Fruit fly (Drosophila melanogaster) whole organism, adult: ENCODE data around the gene Prestin.

Source experiments
- CG11617 ChIP-seq: fragments of 200-800 bp; sonication (Bioruptor generic); optimal IDR thresholded peaks from 2 replicates; lab custom pipeline; 2017; ENCODE audit warnings: mild to moderate bottlenecking, missing biosample characterization, missing genetic modification reagents, missing genetic modification characterization
- CG12768 ChIP-seq: fragments of 200-800 bp; sonication (Bioruptor generic); optimal IDR thresholded peaks from 2 replicates; lab custom pipeline; 2017; ENCODE audit warnings: missing biosample characterization, missing genetic modification characterization, mild to moderate bottlenecking, moderate library complexity, missing genetic modification reagents
- CG14711 ChIP-seq: fragments of 200-800 bp; sonication (Bioruptor generic); optimal IDR thresholded peaks from 2 replicates; lab custom pipeline; 2018; ENCODE audit warnings: missing biosample characterization, mild to moderate bottlenecking, missing genetic modification characterization, moderate library complexity
- CG1620 ChIP-seq: fragments of 200-800 bp; sonication (Bioruptor generic); optimal IDR thresholded peaks from 2 replicates; lab custom pipeline; 2016; ENCODE audit warnings: missing biosample characterization, missing genetic modification characterization
- CG33017 ChIP-seq: fragments of 200-800 bp; sonication (Bioruptor generic); optimal IDR thresholded peaks from 2 replicates; lab custom pipeline; 2018; ENCODE audit warnings: missing biosample characterization, mild to moderate bottlenecking, missing genetic modification characterization, moderate library complexity
- CG5204 ChIP-seq: fragments of 200-800 bp; sonication (Bioruptor generic); optimal IDR thresholded peaks from 2 replicates; lab custom pipeline; 2016; ENCODE audit warnings: missing biosample characterization, missing genetic modification characterization
- CG7045 ChIP-seq: fragments of 200-800 bp; sonication (Bioruptor generic); optimal IDR thresholded peaks from 2 replicates; lab custom pipeline; 2017; ENCODE audit warnings: missing biosample characterization, mild to moderate bottlenecking, missing genetic modification characterization
- CG7101 ChIP-seq: fragments of 200-800 bp; sonication (Bioruptor generic); optimal IDR thresholded peaks from 2 replicates; lab custom pipeline; 2018; ENCODE audit warnings: missing biosample characterization, mild to moderate bottlenecking, missing genetic modification characterization, moderate library complexity
- Clk ChIP-seq: fragments of 200-800 bp; sonication (Bioruptor generic); optimal IDR thresholded peaks from 2 replicates; lab custom pipeline; 2017; ENCODE audit warnings: missing biosample characterization, missing genetic modification characterization
- Crg-1 ChIP-seq: fragments of 200-800 bp; sonication (Bioruptor generic); optimal IDR thresholded peaks from 2 replicates; lab custom pipeline; 2016; ENCODE audit warnings: missing biosample characterization, missing genetic modification characterization
- Hr96 ChIP-seq: fragments of 200-800 bp; sonication (Bioruptor generic); optimal IDR thresholded peaks from 2 replicates; lab custom pipeline; 2016; ENCODE audit warnings: missing biosample characterization, missing genetic modification characterization
- Mnt ChIP-seq: fragments of 200-800 bp; sonication (Bioruptor generic); optimal IDR thresholded peaks from 2 replicates; lab custom pipeline; 2016; ENCODE audit warnings: missing biosample characterization, mild to moderate bottlenecking, missing genetic modification characterization
- bab1 ChIP-seq: fragments of 200-800 bp; sonication (Bioruptor generic); optimal IDR thresholded peaks from 3 replicates; lab custom pipeline; 2019; ENCODE audit warnings: missing biosample characterization, mild to moderate bottlenecking, missing genetic modification characterization, moderate library complexity
- cic ChIP-seq: fragments of 200-800 bp; sonication (Bioruptor generic); optimal IDR thresholded peaks from 2 replicates; lab custom pipeline; 2017; ENCODE audit warnings: missing biosample characterization, mild to moderate bottlenecking, missing genetic modification characterization, moderate library complexity
- cnc ChIP-seq, 2 experiments: fragments of >200 bp; optimal IDR thresholded peaks; 2 replicates each; lab custom pipeline; 2017
- kay ChIP-seq: fragments of 200-800 bp; sonication (Bioruptor generic); peaks from one replicate; lab custom pipeline; 2016; ENCODE audit warnings: missing biosample characterization, missing genetic modification characterization, borderline replicate concordance
- ovo ChIP-seq: fragments of 200-800 bp; sonication (Bioruptor generic); optimal IDR thresholded peaks from 2 replicates; lab custom pipeline; 2016; ENCODE audit warnings: missing biosample characterization, missing genetic modification characterization
- pad ChIP-seq: fragments of 200-800 bp; sonication (Bioruptor generic); optimal IDR thresholded peaks from 3 replicates; lab custom pipeline; 2017; ENCODE audit warnings: missing biosample characterization, missing genetic modification characterization, mild to moderate bottlenecking, moderate library complexity, missing genetic modification reagents
- tj ChIP-seq: fragments of 200-800 bp; sonication (Bioruptor generic); optimal IDR thresholded peaks from 3 replicates; lab custom pipeline; 2017; ENCODE audit warnings: missing biosample characterization, mild to moderate bottlenecking, missing genetic modification characterization, moderate library complexity
- toe ChIP-seq: fragments of 200-800 bp; sonication (Bioruptor generic); optimal IDR thresholded peaks from 2 replicates; lab custom pipeline; 2016; ENCODE audit warnings: missing biosample characterization, missing genetic modification characterization

The Prestin gene

DNA sequence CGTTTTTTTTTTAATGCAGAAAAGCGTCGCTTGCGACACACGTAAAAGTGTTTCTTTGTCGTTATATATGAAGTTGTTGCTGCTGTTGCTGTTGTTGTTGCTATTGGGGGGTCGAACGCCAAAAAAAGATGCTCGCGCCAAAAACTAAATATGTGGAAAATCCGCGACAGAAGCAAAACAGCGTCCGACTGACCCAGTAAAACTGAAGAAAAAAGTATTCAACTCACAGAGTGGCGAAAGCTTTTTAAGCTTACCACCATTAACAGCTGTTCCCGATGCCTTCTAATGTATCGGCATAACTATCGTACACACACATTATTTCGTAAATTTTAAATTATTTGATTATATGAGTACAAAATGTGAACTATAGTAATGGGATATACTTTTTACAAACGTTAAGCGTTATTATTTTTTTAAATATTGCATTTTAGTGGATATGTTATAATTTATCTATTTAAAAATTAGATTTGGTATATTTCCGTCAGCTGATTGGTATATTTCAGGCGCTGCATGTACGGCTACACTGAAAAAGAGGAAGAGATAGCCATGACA, at the start of gene Prestin, which contains the start of gene Wdr92:
Gene Prestin (minus strand): TSS at position 204 of the 552 bp plus-strand sequence.
Gene Wdr92 (plus strand): TSS at position 535 of the 552 bp plus-strand sequence.
- TF ChIP-seq cic (GFP tag; lab: Kevin White, UChicago) = peak; percentile 68
- no peak for TF ChIP-seq bab1 (GFP tag; lab: Kevin White, UChicago)
- no peak for TF ChIP-seq cnc (optimal IDR thresholded peaks at IDR 0.05; lab: Kevin White, UChicago)
- no peak for TF ChIP-seq CG7045 (GFP tag; lab: Kevin White, UChicago)
- peak; percentile 42 for TF ChIP-seq Crg-1
- no peak for TF ChIP-seq pad (GFP tag; lab: Kevin White, UChicago)
- TF ChIP-seq Clk (GFP tag; lab: Kevin White, UChicago) = no peak
- TF ChIP-seq CG1620 (GFP tag; lab: Kevin White, UChicago) = no peak
- no peak for TF ChIP-seq CG5204 (GFP tag; lab: Kevin White, UChicago)
- TF ChIP-seq Mnt (GFP tag; lab: Kevin White, UChicago) = peak; percentile 67
- TF ChIP-seq CG14711 (tag; lab: Kevin White, UChicago) = peak; percentile 42
- no peak for TF ChIP-seq ovo (GFP tag; lab: Kevin White, UChicago)
- TF ChIP-seq CG11617 (GFP tag; lab: Kevin White, UChicago) = peak; percentile 40
- TF ChIP-seq CG12768 (GFP tag; lab: Kevin White, UChicago) = peak; percentile 16
- peak; percentile 69 for TF ChIP-seq kay (GFP tag; lab: Kevin White, UChicago)
- peak; percentile 86 for TF ChIP-seq tj (GFP tag; lab: Kevin White, UChicago)
- peak; percentile 16 for TF ChIP-seq CG33017 (tag; lab: Kevin White, UChicago)
- peak; percentile 8 for TF ChIP-seq toe (GFP tag; lab: Kevin White, UChicago)
- no peak for TF ChIP-seq Hr96 (GFP tag; lab: Kevin White, UChicago)
- peak; percentile 27 for TF ChIP-seq CG7101 (tag; lab: Kevin White, UChicago)

DNA sequence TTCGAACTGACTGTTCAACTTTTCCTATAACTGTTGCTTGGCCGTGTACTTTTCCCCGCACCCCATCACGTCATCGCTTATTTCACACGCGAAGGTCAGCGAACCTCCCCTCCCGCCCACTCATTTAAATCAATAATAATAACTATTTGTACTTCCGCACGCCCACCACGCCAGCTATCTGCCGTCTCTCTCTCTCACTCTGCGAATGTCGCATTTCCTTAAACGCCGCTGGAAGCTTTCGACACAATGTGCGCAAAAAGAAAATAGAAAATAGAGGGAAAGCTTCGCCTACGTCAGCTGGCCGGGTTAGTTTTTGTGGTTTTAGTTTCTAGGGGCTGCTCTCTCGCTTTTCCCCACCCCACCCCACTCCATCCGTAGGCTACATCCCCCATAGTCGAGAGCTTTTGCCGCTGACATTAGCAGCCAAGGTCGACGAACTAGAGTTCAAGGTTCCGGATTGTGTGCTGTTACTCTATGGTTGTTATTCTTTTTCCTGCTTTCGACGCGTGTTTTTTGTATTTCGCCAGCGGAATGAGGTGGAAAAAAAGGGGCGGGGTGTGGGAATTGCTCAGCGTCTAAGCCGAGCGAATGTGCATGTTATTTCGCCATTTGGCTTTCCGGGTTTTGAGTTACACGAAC, 48.9 kb upstream of the Prestin start:
- TF ChIP-seq Hr96 (GFP tag; lab: Kevin White, UChicago) (no peak), cnc (optimal IDR thresholded peaks at IDR 0.05; lab: Kevin White, UChicago) (no peak), CG33017 (tag; lab: Kevin White, UChicago) (peak; percentile 62), toe (GFP tag; lab: Kevin White, UChicago) (no peak), kay (GFP tag; lab: Kevin White, UChicago) (peak; percentile 32), CG7101 (tag; lab: Kevin White, UChicago) (peak; percentile 34), Clk (GFP tag; lab: Kevin White, UChicago) (peak; percentile 30), bab1 (GFP tag; lab: Kevin White, UChicago) (peak; percentile 11), Mnt (GFP tag; lab: Kevin White, UChicago) (peak; percentile 69), CG12768 (GFP tag; lab: Kevin White, UChicago) (peak; percentile 91), CG11617 (GFP tag; lab: Kevin White, UChicago) (peak; percentile 32), CG5204 (GFP tag; lab: Kevin White, UChicago) (no peak), pad (GFP tag; lab: Kevin White, UChicago) (peak; percentile 28), CG7045 (GFP tag; lab: Kevin White, UChicago) (peak; percentile 69), ovo (GFP tag; lab: Kevin White, UChicago) (peak; percentile 75), cic (GFP tag; lab: Kevin White, UChicago) (peak; percentile 96), tj (GFP tag; lab: Kevin White, UChicago) (peak; percentile 44), CG1620 (GFP tag; lab: Kevin White, UChicago) (no peak)

DNA sequence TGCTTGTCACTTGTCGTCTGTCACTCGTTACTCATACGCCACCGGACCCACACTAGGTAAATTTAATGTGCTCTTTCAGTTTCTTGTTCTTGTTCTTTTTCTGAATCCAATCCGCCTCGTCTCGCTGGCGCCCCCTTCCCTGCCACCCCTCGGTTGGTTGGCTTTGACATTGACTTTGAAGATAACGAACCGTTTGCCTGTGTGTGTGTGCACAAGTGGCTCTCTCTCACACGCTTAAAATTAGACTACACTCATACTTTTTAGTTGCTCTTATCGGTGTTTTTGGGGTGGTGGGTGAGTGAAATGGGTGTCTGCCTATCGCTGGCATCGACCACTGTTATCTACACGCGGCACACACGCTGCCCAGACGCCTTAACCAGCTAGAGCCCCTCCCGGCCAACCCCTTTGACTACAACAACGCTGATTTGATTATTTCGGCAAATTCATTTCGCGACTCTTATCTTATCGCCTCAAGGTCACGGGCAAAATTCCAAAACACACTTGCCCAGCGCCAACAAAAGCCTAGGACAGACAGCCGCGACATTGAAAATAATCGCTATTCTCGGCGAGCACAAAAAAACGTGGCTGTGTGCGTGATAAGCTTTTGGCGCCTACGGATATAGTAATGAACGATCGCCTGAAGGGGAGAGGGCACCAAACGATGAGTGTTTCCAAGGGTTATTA, 42.7 kb upstream of the Prestin start:
- TF ChIP-seq CG1620 (GFP tag; lab: Kevin White, UChicago) = no peak
- peak; percentile 2 for TF ChIP-seq Clk (GFP tag; lab: Kevin White, UChicago)
- peak; percentile 92 for TF ChIP-seq cic (GFP tag; lab: Kevin White, UChicago)
- peak; percentile 85 for TF ChIP-seq Mnt (GFP tag; lab: Kevin White, UChicago)
- TF ChIP-seq CG12768 (GFP tag; lab: Kevin White, UChicago) = peak; percentile 53
- TF ChIP-seq CG7045 (GFP tag; lab: Kevin White, UChicago) = no peak
- no peak for TF ChIP-seq pad (GFP tag; lab: Kevin White, UChicago)
- no peak for TF ChIP-seq CG7101 (tag; lab: Kevin White, UChicago)
- TF ChIP-seq kay (GFP tag; lab: Kevin White, UChicago) = peak; percentile 95
- TF ChIP-seq Hr96 (GFP tag; lab: Kevin White, UChicago) = peak; percentile 4
- no peak for TF ChIP-seq toe (GFP tag; lab: Kevin White, UChicago)
- TF ChIP-seq ovo (GFP tag; lab: Kevin White, UChicago) = no peak
- TF ChIP-seq CG33017 (tag; lab: Kevin White, UChicago) = no peak
- TF ChIP-seq cnc (optimal IDR thresholded peaks at IDR 0.05; lab: Kevin White, UChicago) = no peak
- no peak for TF ChIP-seq Crg-1
- TF ChIP-seq CG14711 (tag; lab: Kevin White, UChicago) = no peak
- no peak for TF ChIP-seq CG11617 (GFP tag; lab: Kevin White, UChicago)
- TF ChIP-seq bab1 (GFP tag; lab: Kevin White, UChicago) = no peak
- TF ChIP-seq CG5204 (GFP tag; lab: Kevin White, UChicago) = no peak
- peak; percentile 39 for TF ChIP-seq tj (GFP tag; lab: Kevin White, UChicago)

DNA sequence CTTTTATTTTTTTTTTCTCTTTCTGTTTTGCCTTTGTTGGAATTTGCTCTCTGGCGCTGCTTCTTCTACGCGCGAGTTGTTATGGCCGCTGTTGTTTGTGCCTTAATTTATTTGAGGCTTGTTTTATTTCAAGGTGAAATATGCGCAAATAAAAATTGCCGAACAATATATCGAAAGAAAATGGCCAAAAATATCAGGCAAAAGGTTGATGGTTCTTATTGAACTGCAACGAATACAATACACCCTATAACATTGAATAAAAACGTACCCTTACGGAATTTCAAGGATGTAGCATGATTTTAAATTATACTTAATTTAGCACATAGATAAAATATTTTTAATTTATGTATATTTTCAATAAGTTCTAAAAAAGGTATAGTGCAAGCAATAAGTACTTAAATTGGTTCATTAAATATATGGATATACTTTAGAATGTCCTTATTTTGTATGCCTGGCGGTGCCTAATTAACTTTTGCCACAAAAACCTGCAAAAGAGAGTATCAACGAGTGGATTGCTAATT, 42.0 kb upstream of the Prestin start:
- TF ChIP-seq CG33017 (tag; lab: Kevin White, UChicago) (peak; percentile 17), Hr96 (GFP tag; lab: Kevin White, UChicago) (no peak), CG1620 (GFP tag; lab: Kevin White, UChicago) (no peak), kay (GFP tag; lab: Kevin White, UChicago) (peak; percentile 89), CG12768 (GFP tag; lab: Kevin White, UChicago) (peak; percentile 78)
